Fruit fly (Drosophila melanogaster): ENCODE data around the gene CG42780.

CG42780 gene

dm6 chrX:7303848-7304427 is 28.1 kb downstream of the CG42780 start (continued):
- TF ChIP-seq CG16815 (GFP tag; optimal IDR thresholded peaks at IDR 0.05) (no peak), sens (GFP tag) (peak; percentile 47), pan (optimal IDR thresholded peaks at IDR 0.05) (no peak), pan (GFP tag; optimal IDR thresholded peaks at IDR 0.05 in 1 of 2, IDR thresholded peaks at IDR 0.05 in 1 of 2) (no peak), CG3726 (GFP tag; IDR thresholded peaks at IDR 0.05) (no peak), CG11247 (GFP tag; IDR thresholded peaks at IDR 0.05) (no peak), lab (GFP tag; optimal IDR thresholded peaks at IDR 0.05) (no peak), Six4 (GFP tag; optimal IDR thresholded peaks at IDR 0.05) (no peak), sqz (GFP tag; optimal IDR thresholded peaks at IDR 0.05) (no peak), maf-S (GFP tag; optimal IDR thresholded peaks at IDR 0.05) (no peak), CG5180 (GFP tag; optimal IDR thresholded peaks at IDR 0.05) (no peak), crol (GFP tag; IDR thresholded peaks at IDR 0.05) (peak; percentile 47; the same call in 1 of the 2 replicates), CG9609 (GFP tag; optimal IDR thresholded peaks at IDR 0.05) (no peak), nom (GFP tag; optimal IDR thresholded peaks at IDR 0.05) (peak; percentile 28), zfh2 (GFP tag; optimal IDR thresholded peaks at IDR 0.05) (no peak), Sox100B (GFP tag; optimal IDR thresholded peaks at IDR 0.05) (no peak), CG17385 (GFP tag; optimal IDR thresholded peaks at IDR 0.05) (no peak), onecut (GFP tag; IDR thresholded peaks at IDR 0.05) (no peak), Dip3 (GFP tag; optimal IDR thresholded peaks at IDR 0.05) (no peak), chif (GFP tag; optimal IDR thresholded peaks at IDR 0.05) (no peak), Hr78 (GFP tag; optimal IDR thresholded peaks at IDR 0.05) (peak in 1 of 2 experiments; percentile 67), CG10147 (GFP tag; optimal IDR thresholded peaks at IDR 0.05) (no peak), CG14710 (tag; optimal IDR thresholded peaks at IDR 0.05) (no peak), da (GFP tag; optimal IDR thresholded peaks at IDR 0.05) (no peak), Sry-δ (GFP tag; optimal IDR thresholded peaks at IDR 0.05) (no peak), Spps (tag; optimal IDR thresholded peaks at IDR 0.05) (no peak), sd (tag; optimal IDR thresholded peaks at IDR 0.05) (peak; percentile 13), CG14667 (GFP tag; IDR thresholded peaks at IDR 0.05) (no peak), zfh1 (GFP tag; IDR thresholded peaks at IDR 0.05) (no peak), ara (GFP tag; IDR thresholded peaks at IDR 0.05) (no peak), Elba2 (GFP tag; optimal IDR thresholded peaks at IDR 0.05) (no peak), CTCF (GFP tag; optimal IDR thresholded peaks at IDR 0.05) (no peak), BtbVII (GFP tag; optimal IDR thresholded peaks at IDR 0.05) (no peak), CG1233 (GFP tag; optimal IDR thresholded peaks at IDR 0.05) (no peak), hth (optimal IDR thresholded peaks at IDR 0.05) (no peak), Med (GFP tag) (peak; percentile 69), CG31365 (tag; optimal IDR thresholded peaks at IDR 0.05) (no peak), grn (GFP tag; optimal IDR thresholded peaks at IDR 0.05) (peak; percentile 57), hb (GFP tag; IDR thresholded peaks at IDR 0.05; ENCODE audit: partially characterized antibody) (no peak), MTF-1 (GFP tag; optimal IDR thresholded peaks at IDR 0.05; ENCODE audit: borderline replicate concordance) (no peak), CG4282 (GFP tag; optimal IDR thresholded peaks at IDR 0.05) (no peak), wdn (GFP tag; IDR thresholded peaks at IDR 0.05) (no peak), hkb (optimal IDR thresholded peaks at IDR 0.05) (no peak), hkb (GFP tag; IDR thresholded peaks at IDR 0.05) (no peak), CG3407 (GFP tag; optimal IDR thresholded peaks at IDR 0.05) (no peak), CG10209 (GFP tag; optimal IDR thresholded peaks at IDR 0.05) (peak; percentile 0), kni (GFP tag; optimal IDR thresholded peaks at IDR 0.05) (no peak), Chrac-16 (GFP tag; optimal IDR thresholded peaks at IDR 0.05) (no peak), CG31224 (GFP tag; IDR thresholded peaks at IDR 0.05) (no peak), HHEX (GFP tag; optimal IDR thresholded peaks at IDR 0.05) (no peak), Sox102F (GFP tag; optimal IDR thresholded peaks at IDR 0.05) (no peak), CG8281 (tag; optimal IDR thresholded peaks at IDR 0.05) (no peak)
